Fruit fly (Drosophila melanogaster): ENCODE results near the gene CG44838.

Gene CG44838

dm6 chr3L:9466595-9466994 lies 5.7 kb downstream of the CG44838 start:
- TF ChIP-seq h (optimal IDR thresholded peaks at IDR 0.05) (no peak), Sin3A (optimal IDR thresholded peaks at IDR 0.05) (no peak), ttk (optimal IDR thresholded peaks at IDR 0.05) (no peak), insv (optimal IDR thresholded peaks at IDR 0.05) (no peak), psq (optimal IDR thresholded peaks at IDR 0.05) (no peak), Myc (optimal IDR thresholded peaks at IDR 0.05) (no peak)

- no peak for TF ChIP-seq Sin3A (optimal IDR thresholded peaks at IDR 0.05)
- no peak for TF ChIP-seq Myc (optimal IDR thresholded peaks at IDR 0.05)
- TF ChIP-seq ttk (optimal IDR thresholded peaks at IDR 0.05): no peak
- no peak for TF ChIP-seq h (optimal IDR thresholded peaks at IDR 0.05)
- no peak for TF ChIP-seq psq (optimal IDR thresholded peaks at IDR 0.05)
- TF ChIP-seq insv (optimal IDR thresholded peaks at IDR 0.05): no peak
Measured at dm6 chr3L:9467267-9467666, 6.4 kb downstream of the CG44838 start.

- no peak for TF ChIP-seq psq (optimal IDR thresholded peaks at IDR 0.05)
- TF ChIP-seq Myc (optimal IDR thresholded peaks at IDR 0.05): no peak
- no peak for TF ChIP-seq ttk (optimal IDR thresholded peaks at IDR 0.05)
- no peak for TF ChIP-seq h (optimal IDR thresholded peaks at IDR 0.05)
- TF ChIP-seq insv (optimal IDR thresholded peaks at IDR 0.05): no peak
- TF ChIP-seq Sin3A (optimal IDR thresholded peaks at IDR 0.05): no peak
Measured at dm6 chr3L:9467763-9468206, 6.9 kb downstream of the CG44838 start.

- TF ChIP-seq ttk (optimal IDR thresholded peaks at IDR 0.05) (no peak), psq (optimal IDR thresholded peaks at IDR 0.05) (no peak), insv (optimal IDR thresholded peaks at IDR 0.05) (no peak), Sin3A (optimal IDR thresholded peaks at IDR 0.05) (no peak), Myc (optimal IDR thresholded peaks at IDR 0.05) (no peak), h (optimal IDR thresholded peaks at IDR 0.05) (no peak)
Measured at dm6 chr3L:9468261-9468890, 7.5 kb downstream of the CG44838 start.

- TF ChIP-seq h (optimal IDR thresholded peaks at IDR 0.05): no peak
- TF ChIP-seq Myc (optimal IDR thresholded peaks at IDR 0.05): no peak
- TF ChIP-seq ttk (optimal IDR thresholded peaks at IDR 0.05): no peak
- TF ChIP-seq insv (optimal IDR thresholded peaks at IDR 0.05): no peak
- no peak for TF ChIP-seq Sin3A (optimal IDR thresholded peaks at IDR 0.05)
- TF ChIP-seq psq (optimal IDR thresholded peaks at IDR 0.05): no peak
Measured at dm6 chr3L:9469079-9469478, 8.2 kb downstream of the CG44838 start.

- TF ChIP-seq Myc (optimal IDR thresholded peaks at IDR 0.05) (no peak), Sin3A (optimal IDR thresholded peaks at IDR 0.05) (no peak), psq (optimal IDR thresholded peaks at IDR 0.05) (no peak), insv (optimal IDR thresholded peaks at IDR 0.05) (no peak), ttk (optimal IDR thresholded peaks at IDR 0.05) (no peak), h (optimal IDR thresholded peaks at IDR 0.05) (no peak)
Measured at dm6 chr3L:9471151-9471903, 10.5 kb downstream of the CG44838 start.

- TF ChIP-seq psq (optimal IDR thresholded peaks at IDR 0.05) (no peak), Sin3A (optimal IDR thresholded peaks at IDR 0.05) (no peak), Myc (optimal IDR thresholded peaks at IDR 0.05) (no peak), ttk (optimal IDR thresholded peaks at IDR 0.05) (no peak), insv (optimal IDR thresholded peaks at IDR 0.05) (no peak), h (optimal IDR thresholded peaks at IDR 0.05) (no peak)
Measured at dm6 chr3L:9476829-9477228, 16.0 kb downstream of the CG44838 start, which contains the start of the genes Uch-L5 and Jarid2. Gene Uch-L5 (minus strand): TSS chr3L:9476965. Gene Jarid2 (plus strand): TSS chr3L:9477038.

dm6 chr3L:9487586-9487985 lies 26.7 kb downstream of the CG44838 start, which contains the start of gene pall:
Gene pall (minus strand): TSS chr3L:9487790.
- no peak for TF ChIP-seq h (optimal IDR thresholded peaks at IDR 0.05)
- no peak for TF ChIP-seq Sin3A (optimal IDR thresholded peaks at IDR 0.05)
- TF ChIP-seq Myc (optimal IDR thresholded peaks at IDR 0.05): no peak
- TF ChIP-seq insv (optimal IDR thresholded peaks at IDR 0.05): no peak
- TF ChIP-seq psq (optimal IDR thresholded peaks at IDR 0.05): no peak
- no peak for TF ChIP-seq ttk (optimal IDR thresholded peaks at IDR 0.05)

- TF ChIP-seq insv (optimal IDR thresholded peaks at IDR 0.05) (no peak), ttk (optimal IDR thresholded peaks at IDR 0.05) (no peak), Sin3A (optimal IDR thresholded peaks at IDR 0.05) (no peak), h (optimal IDR thresholded peaks at IDR 0.05) (no peak), psq (optimal IDR thresholded peaks at IDR 0.05) (no peak), Myc (optimal IDR thresholded peaks at IDR 0.05) (no peak)
Measured at dm6 chr3L:9489133-9489532, 28.3 kb downstream of the CG44838 start, which contains the start of gene CG32036. Gene CG32036 (minus strand): TSS chr3L:9489233.

dm6 chr3L:9489627-9490026 lies 28.8 kb downstream of the CG44838 start:
- TF ChIP-seq ttk (optimal IDR thresholded peaks at IDR 0.05): no peak
- no peak for TF ChIP-seq h (optimal IDR thresholded peaks at IDR 0.05)
- TF ChIP-seq psq (optimal IDR thresholded peaks at IDR 0.05): no peak
- no peak for TF ChIP-seq Sin3A (optimal IDR thresholded peaks at IDR 0.05)
- no peak for TF ChIP-seq insv (optimal IDR thresholded peaks at IDR 0.05)
- TF ChIP-seq Myc (optimal IDR thresholded peaks at IDR 0.05): no peak

- no peak for TF ChIP-seq ttk (optimal IDR thresholded peaks at IDR 0.05)
- TF ChIP-seq insv (optimal IDR thresholded peaks at IDR 0.05): no peak
- no peak for TF ChIP-seq h (optimal IDR thresholded peaks at IDR 0.05)
- no peak for TF ChIP-seq Myc (optimal IDR thresholded peaks at IDR 0.05)
- TF ChIP-seq psq (optimal IDR thresholded peaks at IDR 0.05): no peak
Measured at dm6 chr3L:9490432-9490831, 29.6 kb downstream of the CG44838 start.

- no peak for TF ChIP-seq psq (optimal IDR thresholded peaks at IDR 0.05)
- no peak for TF ChIP-seq Sin3A (optimal IDR thresholded peaks at IDR 0.05)
- no peak for TF ChIP-seq insv (optimal IDR thresholded peaks at IDR 0.05)
- TF ChIP-seq h (optimal IDR thresholded peaks at IDR 0.05): no peak
- no peak for TF ChIP-seq Myc (optimal IDR thresholded peaks at IDR 0.05)
- TF ChIP-seq ttk (optimal IDR thresholded peaks at IDR 0.05): no peak
Measured at dm6 chr3L:9491331-9491730, 30.5 kb downstream of the CG44838 start.
